Worm (Caenorhabditis elegans) whole organism, early embryonic: Measurements from ENCODE around the gene E04F6.9.

Source experiments
- ceh-13 ChIP-seq: fragments of 200-800 bp; sonication (Bioruptor generic); optimal IDR thresholded peaks from 2 replicates; lab custom pipeline; 2018; ENCODE audit warnings: mild to moderate bottlenecking, missing genetic modification characterization, missing compliant biosample characterization
- pes-1 ChIP-seq: fragments of 200-800 bp; sonication (Bioruptor generic); IDR thresholded peaks from 2 replicates; pipeline ENCODE4 v1.3.6; 2022; ENCODE audit warnings: missing genetic modification reagents, missing genetic modification characterization, missing compliant biosample characterization
- tbx-11 ChIP-seq: fragments of 200-800 bp; sonication (Bioruptor generic); IDR thresholded peaks from 2 replicates; pipeline ENCODE4 v1.3.6; 2022; ENCODE audit warnings: missing genetic modification characterization, missing compliant biosample characterization

DNA sequence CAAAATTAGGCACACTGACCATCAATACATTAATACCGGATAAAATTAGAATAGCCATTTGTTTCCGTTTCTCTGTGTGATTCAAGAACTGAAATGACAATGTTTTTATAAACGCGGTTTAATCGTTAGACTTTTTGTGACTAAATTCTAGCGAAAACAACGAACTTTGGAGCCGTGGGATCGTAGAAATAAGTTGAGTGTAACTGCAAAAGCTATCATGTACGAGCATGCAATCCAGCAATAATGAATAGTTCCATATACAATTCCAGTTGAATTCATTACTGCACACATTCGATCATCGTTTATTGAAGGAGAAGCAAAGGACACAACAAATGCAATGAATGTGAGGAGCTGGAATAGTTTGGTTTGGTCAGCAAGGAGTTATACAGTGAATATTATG is 25.8 kb downstream of the E04F6.9 start:
- no peak for TF ChIP-seq ceh-13 (GFP tag; lab: Kevin White, UChicago)
- TF ChIP-seq pes-1 (GFP tag; lab: Robert Waterston, UW): no peak
- TF ChIP-seq tbx-11: no peak
